Fruit fly (Drosophila melanogaster): Measurements from ENCODE around the gene AnxB10.

The AnxB10 gene

DNA sequence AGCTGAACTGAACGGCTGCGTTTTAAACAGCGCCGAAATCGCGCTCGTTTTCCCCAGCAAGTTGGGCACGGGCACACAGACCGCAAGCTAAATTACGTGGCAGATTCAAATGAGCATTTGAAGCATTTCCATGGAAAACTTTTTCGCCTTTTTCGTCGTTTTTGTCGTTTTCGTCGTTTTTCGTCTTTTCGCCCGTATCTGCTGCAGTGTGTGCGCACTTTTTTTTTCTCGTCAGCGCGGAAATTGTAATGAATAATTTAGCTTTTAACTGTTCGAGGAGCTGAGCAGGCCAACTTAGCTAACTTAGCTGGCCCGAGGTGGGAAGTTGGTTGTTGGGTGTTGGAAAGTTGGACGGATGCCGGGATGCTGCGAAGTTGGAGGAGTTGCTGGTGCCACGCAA is 43.8 kb downstream of the AnxB10 start:
- no peak for TF ChIP-seq ey (GFP tag; optimal IDR thresholded peaks at IDR 0.05)
- TF ChIP-seq CG32264 (GFP tag; optimal IDR thresholded peaks at IDR 0.05), result no peak
- no peak for TF ChIP-seq dsf (GFP tag; optimal IDR thresholded peaks at IDR 0.05; ENCODE audit: borderline replicate concordance)
- no peak for TF ChIP-seq psq (GFP tag; optimal IDR thresholded peaks at IDR 0.05)
- TF ChIP-seq Hnf4 (GFP tag; optimal IDR thresholded peaks at IDR 0.05), result no peak
- TF ChIP-seq Myc (optimal IDR thresholded peaks at IDR 0.05), result no peak
- TF ChIP-seq lola (GFP tag; optimal IDR thresholded peaks at IDR 0.05), result no peak
- no peak for TF ChIP-seq Mio (GFP tag; optimal IDR thresholded peaks at IDR 0.05)
- no peak for TF ChIP-seq HLH106 (tag; optimal IDR thresholded peaks at IDR 0.05)
- TF ChIP-seq Hr78 (GFP tag; optimal IDR thresholded peaks at IDR 0.05), result no peak
- TF ChIP-seq Sp1 (GFP tag; optimal IDR thresholded peaks at IDR 0.05), result no peak
- no peak for TF ChIP-seq brk (GFP tag; optimal IDR thresholded peaks at IDR 0.05)
- no peak for TF ChIP-seq Hr83 (GFP tag; optimal IDR thresholded peaks at IDR 0.05; ENCODE audit: poor library complexity, severe bottlenecking)

DNA sequence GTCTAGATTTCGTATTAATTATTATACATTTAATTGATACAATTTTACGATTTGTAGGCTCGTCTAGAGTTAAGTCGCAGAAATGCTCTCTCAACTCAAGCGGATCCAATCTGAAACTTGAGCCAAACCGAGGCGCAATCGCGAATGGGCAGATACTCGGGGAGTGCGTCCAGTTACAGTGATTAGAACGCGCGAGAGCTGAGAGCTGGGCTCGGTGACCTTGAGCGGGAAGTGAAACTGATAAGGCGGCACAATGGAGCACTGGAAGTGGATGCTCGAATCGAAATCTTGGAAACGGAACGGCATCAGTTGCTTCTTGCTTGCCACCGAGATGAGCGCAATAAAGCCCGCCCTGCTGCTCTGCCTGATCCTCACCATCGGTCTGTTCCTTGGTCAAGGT is 51.2 kb downstream of the AnxB10 start, which contains the start of gene CG34331:
CG34331 (plus strand) TSS at position 301 of the 400 bp plus-strand sequence.
- TF ChIP-seq dmrt93B (GFP tag; optimal IDR thresholded peaks at IDR 0.05) (no peak), fru (GFP tag; optimal IDR thresholded peaks at IDR 0.05) (no peak), Myc (optimal IDR thresholded peaks at IDR 0.05) (no peak), GATAd (GFP tag; optimal IDR thresholded peaks at IDR 0.05) (no peak), Hnf4 (GFP tag; optimal IDR thresholded peaks at IDR 0.05) (no peak), brk (GFP tag; optimal IDR thresholded peaks at IDR 0.05) (no peak), OdsH (GFP tag; optimal IDR thresholded peaks at IDR 0.05) (no peak), pan (optimal IDR thresholded peaks at IDR 0.05) (no peak), sage (GFP tag; optimal IDR thresholded peaks at IDR 0.05) (no peak), Dif (GFP tag; optimal IDR thresholded peaks at IDR 0.05; ENCODE audit: partially characterized antibody) (no peak), CG9705 (GFP tag; optimal IDR thresholded peaks at IDR 0.05) (no peak)

Data from whole organism, wandering third instar larva.